Worm (Caenorhabditis elegans) whole organism, L2 larva: ENCODE results near the gene hcf-1.

Experiments
- F13H6.1 ChIP-seq: sonication (generic microtip); optimal IDR thresholded peaks from 2 replicates; lab custom pipeline; 2016; ENCODE audit warnings: missing genetic modification characterization, missing compliant biosample characterization
- R02D3.7 ChIP-seq: fragments of 150-350 bp; optimal IDR thresholded peaks from 2 replicates; lab custom pipeline; 2014; ENCODE audit warnings: missing biosample characterization, missing genetic modification characterization
- Y55F3AM.14 ChIP-seq: fragments of 200-800 bp; sonication (Bioruptor generic); optimal IDR thresholded peaks from 2 replicates; lab custom pipeline; 2018; ENCODE audit warnings: mild to moderate bottlenecking, missing genetic modification characterization, missing compliant biosample characterization
- ZK546.5 ChIP-seq: sonication (generic microtip); optimal IDR thresholded peaks from 2 replicates; lab custom pipeline; 2017; ENCODE audit warnings: missing biosample characterization, missing genetic modification characterization
- alr-1 ChIP-seq: fragments of 150-350 bp; optimal IDR thresholded peaks from 2 replicates; lab custom pipeline; 2014; ENCODE audit warnings: missing biosample characterization, missing genetic modification characterization
- aly-2 ChIP-seq: fragments of 150-350 bp; optimal IDR thresholded peaks from 2 replicates; lab custom pipeline; 2014; ENCODE audit warnings: missing biosample characterization, missing genetic modification characterization
- ama-1 ChIP-seq: fragments of 150-350 bp; optimal IDR thresholded peaks from 2 replicates; lab custom pipeline; 2018; ENCODE audit warnings: inconsistent platforms
- blmp-1 ChIP-seq: sonication (generic microtip); optimal IDR thresholded peaks from 2 replicates; lab custom pipeline; 2017; ENCODE audit warnings: missing genetic modification characterization, mild to moderate bottlenecking, missing compliant biosample characterization, antibody characterized with exemption, moderate library complexity; ENCODE audit not compliant: insufficient read depth
- ceh-16 ChIP-seq: fragments of 150-350 bp; optimal IDR thresholded peaks from 2 replicates; lab custom pipeline; 2014; ENCODE audit warnings: missing biosample characterization, missing genetic modification characterization
- crh-2 ChIP-seq: sonication (generic microtip); optimal IDR thresholded peaks from 2 replicates; lab custom pipeline; 2017; ENCODE audit warnings: missing biosample characterization, missing genetic modification characterization
- egl-27 ChIP-seq: sonication (generic microtip); optimal IDR thresholded peaks from 3 replicates; lab custom pipeline; 2017; ENCODE audit warnings: missing biosample characterization, missing genetic modification reagents, missing genetic modification characterization
- elt-1 ChIP-seq: fragments of 150-350 bp; optimal IDR thresholded peaks from 2 replicates; lab custom pipeline; 2014; ENCODE audit warnings: missing biosample characterization, missing genetic modification characterization
- fos-1 ChIP-seq: fragments of 150-350 bp; optimal IDR thresholded peaks from 2 replicates; lab custom pipeline; 2014; ENCODE audit warnings: missing biosample characterization, missing genetic modification characterization
- gmeb-1 ChIP-seq: fragments of 150-350 bp; optimal IDR thresholded peaks from 2 replicates; lab custom pipeline; 2014; ENCODE audit warnings: missing biosample characterization, missing genetic modification characterization
- lin-11 ChIP-seq: fragments of 150-350 bp; sonication (generic microtip); optimal IDR thresholded peaks from 2 replicates; lab custom pipeline; 2014; ENCODE audit warnings: missing biosample characterization, missing genetic modification characterization, inconsistent platforms, mixed read lengths
- lin-13 ChIP-seq: fragments of 150-350 bp; optimal IDR thresholded peaks from 2 replicates; lab custom pipeline; 2014; ENCODE audit warnings: missing biosample characterization, missing genetic modification reagents, missing genetic modification characterization
- mab-5 ChIP-seq: fragments of 150-350 bp; optimal IDR thresholded peaks from 2 replicates; lab custom pipeline; 2014; ENCODE audit warnings: missing biosample characterization, missing genetic modification characterization
- mbf-1 ChIP-seq: sonication (generic microtip); optimal IDR thresholded peaks from 2 replicates; lab custom pipeline; 2017; ENCODE audit warnings: missing biosample characterization, missing genetic modification characterization
- mdl-1 ChIP-seq, 2 experiments: fragments of 150-350 bp in 1 of 2; sonication (generic microtip) in 1 of 2; optimal IDR thresholded peaks; 2 replicates each; lab custom pipeline; 2017; ENCODE audit warnings: missing biosample characterization in 2 of 2, missing genetic modification characterization in 2 of 2
- nhr-10 ChIP-seq: sonication (generic microtip); optimal IDR thresholded peaks from 2 replicates; lab custom pipeline; 2017; ENCODE audit warnings: missing biosample characterization, missing genetic modification characterization
- nhr-12 ChIP-seq: fragments of 150-350 bp; optimal IDR thresholded peaks from 2 replicates; lab custom pipeline; 2014; ENCODE audit warnings: missing biosample characterization, missing genetic modification characterization
- nhr-237 ChIP-seq: fragments of 150-350 bp; optimal IDR thresholded peaks from 2 replicates; lab custom pipeline; 2014; ENCODE audit warnings: missing biosample characterization, missing genetic modification characterization
- nhr-6 ChIP-seq: fragments of 150-350 bp; optimal IDR thresholded peaks from 2 replicates; lab custom pipeline; 2014; ENCODE audit warnings: missing biosample characterization, missing genetic modification characterization
- nhr-77 ChIP-seq: fragments of 150-350 bp; optimal IDR thresholded peaks from 2 replicates; lab custom pipeline; 2014; ENCODE audit warnings: missing biosample characterization, missing genetic modification characterization
- sem-4 ChIP-seq: fragments of 150-350 bp; optimal IDR thresholded peaks from 2 replicates; lab custom pipeline; 2014; ENCODE audit warnings: missing biosample characterization, missing genetic modification reagents, missing genetic modification characterization
- skn-1 ChIP-seq: sonication (generic microtip); optimal IDR thresholded peaks from 2 replicates; lab custom pipeline; 2017; ENCODE audit warnings: missing biosample characterization, missing genetic modification characterization
- sma-3 ChIP-seq: sonication (generic microtip); optimal IDR thresholded peaks from 2 replicates; lab custom pipeline; 2016; ENCODE audit warnings: missing genetic modification reagents, missing genetic modification characterization, missing compliant biosample characterization
- sma-9 ChIP-seq, 2 experiments: fragments of 150-350 bp in 1 of 2; sonication (generic microtip) in 1 of 2; optimal IDR thresholded peaks; 2 replicates each; lab custom pipeline; 2014 to 2016; ENCODE audit warnings: missing genetic modification characterization in 2 of 2, mild to moderate bottlenecking in 1 of 2, missing biosample characterization in 1 of 2, missing compliant biosample characterization in 1 of 2, missing genetic modification reagents in 1 of 2, moderate library complexity in 1 of 2
- unc-39 ChIP-seq: fragments of 150-350 bp; optimal IDR thresholded peaks from 2 replicates; lab custom pipeline; 2014; ENCODE audit warnings: missing biosample characterization, missing genetic modification characterization
- unc-55 ChIP-seq: fragments of 150-350 bp; sonication (generic microtip); optimal IDR thresholded peaks from 3 replicates; lab custom pipeline; 2014; ENCODE audit warnings: missing biosample characterization, missing genetic modification reagents, missing genetic modification characterization
- unc-62 ChIP-seq: fragments of 150-350 bp; optimal IDR thresholded peaks from 2 replicates; lab custom pipeline; 2014; ENCODE audit warnings: missing biosample characterization, missing genetic modification reagents, missing genetic modification characterization
- ztf-1 ChIP-seq: fragments of 200-800 bp; sonication (Bioruptor generic); conservative IDR thresholded peaks from 2 replicates; pipeline ENCODE4 v1.3.6; 2022; ENCODE audit warnings: missing genetic modification characterization, missing compliant biosample characterization
- ztf-4 ChIP-seq: fragments of 150-350 bp; optimal IDR thresholded peaks from 2 replicates; lab custom pipeline; 2014; ENCODE audit warnings: missing biosample characterization, missing genetic modification characterization

The hcf-1 gene

ce11 chrIV:7753108-7753507, 21.0 kb downstream of the hcf-1 start, which contains the start of gene col-14:
TSS of gene col-14 (plus strand) at chrIV:7753408.
- no peak for TF ChIP-seq R02D3.7 (tag; lab: Kevin White, UChicago)

DNA sequence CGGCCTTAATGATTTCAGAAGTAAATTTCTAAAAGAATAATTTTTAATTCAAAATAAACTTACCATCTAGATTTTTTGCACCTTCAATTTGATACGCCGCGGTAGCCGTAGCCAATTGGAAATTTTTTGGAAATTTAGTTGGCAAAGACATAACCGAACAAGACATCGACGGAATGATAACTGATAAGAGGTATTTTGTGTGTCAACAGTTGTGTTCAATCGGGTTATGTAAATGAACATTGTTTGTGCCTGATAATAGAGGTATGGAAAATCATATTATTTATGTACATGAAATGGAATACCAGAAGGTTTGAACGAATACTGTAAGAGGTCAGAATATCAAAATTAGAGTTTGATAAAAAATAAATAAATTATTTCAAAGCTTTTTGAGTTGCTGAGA, 26.2 kb downstream of the hcf-1 start, which contains the start of gene klo-1:
Gene klo-1 (minus strand): TSS at position 388 of the 400 bp plus-strand sequence.
- TF ChIP-seq sma-9 (GFP tag; optimal IDR thresholded peaks at IDR 0.05; lab: Kevin White, UChicago) (peak; percentile 38), sma-9 (tag; optimal IDR thresholded peaks at IDR 0.05; lab: Kevin White, UChicago) (no peak), crh-2 (tag; lab: Kevin White, UChicago) (peak; percentile 54), fos-1 (tag; lab: Kevin White, UChicago) (peak; percentile 83), lin-11 (no peak)

DNA sequence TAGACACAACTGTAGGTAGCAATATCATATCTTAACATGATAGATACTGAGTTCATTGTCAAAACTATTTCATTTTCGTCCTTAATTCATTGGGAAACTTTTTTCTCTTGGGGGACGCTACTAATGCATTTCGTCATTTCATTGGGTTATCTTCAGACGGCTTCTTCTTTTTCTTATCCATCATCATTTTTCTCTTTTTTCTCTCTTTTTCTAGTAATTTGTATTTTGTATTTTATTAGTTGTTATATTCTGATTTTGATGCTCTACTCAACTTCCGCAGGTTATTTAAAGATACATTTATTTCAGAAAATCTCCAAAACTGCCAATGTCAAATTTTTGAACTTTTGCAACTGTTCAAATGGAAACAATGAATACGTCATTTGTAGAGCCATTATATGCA, 30.5 kb downstream of the hcf-1 start, which contains the start of gene npr-35:
Gene npr-35 (plus strand): TSS at position 301 of the 400 bp plus-strand sequence.
- no peak for TF ChIP-seq mab-5 (tag; lab: Kevin White, UChicago)
- TF ChIP-seq Y55F3AM.14 (GFP tag; lab: Kevin White, UChicago): no peak
- TF ChIP-seq skn-1 (tag; lab: Kevin White, UChicago): no peak
- TF ChIP-seq nhr-77: no peak
- no peak for TF ChIP-seq ZK546.5 (tag; lab: Kevin White, UChicago)
- TF ChIP-seq nhr-10 (tag; lab: Kevin White, UChicago): no peak
- TF ChIP-seq ceh-16: no peak
- no peak for TF ChIP-seq blmp-1 (tag; lab: Kevin White, UChicago)
- no peak for TF ChIP-seq fos-1 (tag; lab: Kevin White, UChicago)
- TF ChIP-seq sma-3 (GFP tag; lab: Kevin White, UChicago): no peak
- no peak for TF ChIP-seq lin-13 (GFP tag; lab: Kevin White, UChicago)
- no peak for TF ChIP-seq gmeb-1 (tag; lab: Kevin White, UChicago)
- TF ChIP-seq ztf-4 (tag; lab: Kevin White, UChicago): no peak
- TF ChIP-seq lin-11: no peak
- no peak for TF ChIP-seq elt-1 (tag; lab: Kevin White, UChicago)
- no peak for TF ChIP-seq egl-27 (tag; lab: Kevin White, UChicago)
- no peak for TF ChIP-seq R02D3.7 (tag; lab: Kevin White, UChicago)
- no peak for TF ChIP-seq sma-9 (GFP tag; optimal IDR thresholded peaks at IDR 0.05; lab: Kevin White, UChicago)
- TF ChIP-seq sma-9 (tag; optimal IDR thresholded peaks at IDR 0.05; lab: Kevin White, UChicago): no peak
- TF ChIP-seq unc-39 (tag; lab: Kevin White, UChicago): no peak
- TF ChIP-seq nhr-6: no peak
- TF ChIP-seq, all 48 proteins: peak for 0

DNA sequence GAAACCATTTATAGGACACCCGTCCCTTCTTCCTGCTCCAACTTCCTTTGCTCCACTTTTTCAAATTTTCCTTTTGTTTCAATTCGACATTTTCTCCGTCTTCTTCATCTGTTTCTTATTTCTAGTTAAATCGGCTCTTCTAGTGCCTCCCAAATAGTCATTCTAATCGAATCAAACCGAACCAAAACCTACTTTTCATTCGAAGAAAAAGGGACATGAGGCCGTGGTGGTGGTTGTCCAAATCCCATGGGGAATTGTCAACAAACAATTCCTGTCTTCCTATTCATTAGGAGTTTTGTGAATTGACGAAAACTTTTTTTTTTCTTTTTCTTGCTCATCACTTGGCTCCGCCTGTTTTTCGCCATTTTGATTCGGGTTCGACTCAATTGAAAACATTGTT, 37.5 kb downstream of the hcf-1 start:
- no peak for TF ChIP-seq nhr-12 (tag; lab: Kevin White, UChicago)
- TF ChIP-seq unc-55 (GFP tag; lab: Kevin White, UChicago): no peak
- TF ChIP-seq nhr-77: no peak
- TF ChIP-seq alr-1 (tag; lab: Kevin White, UChicago): no peak
- no peak for TF ChIP-seq mbf-1 (tag; lab: Kevin White, UChicago)
- TF ChIP-seq unc-62 (GFP tag; lab: Kevin White, UChicago): no peak
- no peak for TF ChIP-seq ztf-1 (GFP tag; lab: Robert Waterston, UW)
- no peak for TF ChIP-seq F13H6.1 (tag; lab: Kevin White, UChicago)

DNA sequence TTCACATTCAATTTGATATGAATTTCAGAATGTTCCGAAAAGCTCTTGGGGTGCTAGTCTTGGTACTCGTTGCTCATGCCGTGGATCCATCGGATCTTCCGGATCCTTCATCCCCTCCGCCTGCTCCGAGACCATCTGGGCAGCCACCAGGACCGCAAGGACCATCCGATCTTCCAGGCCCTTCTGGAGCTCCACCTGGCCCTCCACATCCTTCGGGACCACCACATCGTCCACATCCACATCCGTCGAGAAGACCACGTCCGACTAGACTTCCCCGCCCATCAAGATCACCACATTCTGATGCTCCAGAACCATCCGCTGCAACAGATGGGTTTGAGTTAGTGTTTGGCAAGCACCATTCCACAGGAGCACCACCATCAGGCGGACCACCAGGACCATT, 39.5 kb downstream of the hcf-1 start, which contains the start of gene clx-1:
Gene clx-1 (plus strand): TSS at position 30 of the 400 bp plus-strand sequence.
- TF ChIP-seq aly-2 (tag; lab: Kevin White, UChicago) (no peak), mdl-1 (tag; optimal IDR thresholded peaks at IDR 0.05; lab: Kevin White, UChicago) (no peak), nhr-237 (no peak), ZK546.5 (tag; lab: Kevin White, UChicago) (no peak), ceh-16 (no peak), sma-9 (GFP tag; optimal IDR thresholded peaks at IDR 0.05; lab: Kevin White, UChicago) (no peak), sma-9 (tag; optimal IDR thresholded peaks at IDR 0.05; lab: Kevin White, UChicago) (no peak), sem-4 (tag; lab: Kevin White, UChicago) (no peak), ama-1 (lab: Kevin White, UChicago) (no peak)
